Fruit fly (Drosophila melanogaster): Measurements from ENCODE around the gene toc.

toc gene

DNA sequence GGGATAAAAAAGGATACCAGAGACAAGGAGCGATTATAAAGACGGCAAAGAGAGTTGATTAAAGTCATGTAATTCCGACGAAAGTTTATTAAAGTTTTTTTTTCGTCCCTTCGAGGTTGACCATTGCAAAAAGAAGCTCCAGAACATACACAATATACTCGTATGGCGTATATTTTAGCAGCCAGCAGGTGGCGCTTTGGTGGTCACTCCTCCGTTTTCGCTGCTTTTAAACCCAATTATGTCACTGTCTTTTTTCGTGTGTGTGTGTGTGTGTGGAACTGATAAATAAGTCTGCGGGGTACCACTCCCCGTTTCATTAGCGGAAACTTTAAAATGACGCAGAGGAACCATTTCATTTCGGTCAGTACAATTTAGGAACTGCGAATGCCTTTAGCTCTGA lies 35.1 kb upstream of the toc start:
- TF ChIP-seq CG12391 (tag; optimal IDR thresholded peaks at IDR 0.05) (no peak), CTCF (GFP tag; optimal IDR thresholded peaks at IDR 0.05) (peak; percentile 79), CG10979 (tag; optimal IDR thresholded peaks at IDR 0.05) (peak; percentile 56)

- TF ChIP-seq stwl (tag; optimal IDR thresholded peaks at IDR 0.05) (no peak), Ets65A (GFP tag) (peak; percentile 54)
Measured at dm6 chr2L:3173740-3174139, 29.2 kb upstream of the toc start, which contains the start of the genes CG31698 and CG15404. TSS of gene CG31698 (minus strand) at chr2L:3173840. TSS of gene CG15404 (plus strand) at chr2L:3173972.

DNA sequence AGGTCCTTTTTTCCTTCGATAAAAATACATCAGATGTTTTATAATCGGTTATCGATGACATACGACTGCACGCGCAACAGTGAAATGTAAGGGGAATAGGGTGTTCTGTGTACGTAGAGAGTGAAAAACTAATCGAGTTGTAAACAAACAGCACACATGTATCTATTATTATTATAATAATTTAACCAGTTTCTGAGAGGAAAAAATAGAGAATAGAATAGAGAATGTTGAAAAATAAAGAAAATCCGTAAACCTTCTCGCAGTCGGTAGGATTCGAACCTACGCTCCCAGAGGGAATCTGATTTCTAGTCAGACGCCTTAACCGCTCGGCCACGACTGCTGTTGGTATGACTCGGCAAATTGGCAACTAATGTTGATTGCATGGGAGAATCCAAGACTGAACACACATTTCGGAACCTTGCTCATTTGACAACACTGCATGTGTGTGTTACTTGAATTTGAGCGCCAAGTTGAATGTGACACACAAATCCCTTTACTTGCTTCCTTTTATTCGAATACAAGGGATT lies 28.2 kb upstream of the toc start:
- TF ChIP-seq otp (GFP tag; IDR thresholded peaks at IDR 0.05) (peak; percentile 39; the same call in 1 of the 3 replicates), lilli (GFP tag; optimal IDR thresholded peaks at IDR 0.05) (peak; percentile 33), lab (GFP tag; optimal IDR thresholded peaks at IDR 0.05) (peak; percentile 64), CG4404 (GFP tag; IDR thresholded peaks at IDR 0.05) (no peak), CG18599 (GFP tag; optimal IDR thresholded peaks at IDR 0.05) (no peak), CG12659 (GFP tag; optimal IDR thresholded peaks at IDR 0.05) (peak; percentile 27), HLH3B (GFP tag; IDR thresholded peaks at IDR 0.05) (no peak), CG10543 (GFP tag; optimal IDR thresholded peaks at IDR 0.05) (no peak), MTF-1 (GFP tag; optimal IDR thresholded peaks at IDR 0.05; ENCODE audit: borderline replicate concordance) (no peak), GATAe (GFP tag; conservative IDR thresholded peaks at IDR 0.05) (no peak), Taf1 (GFP tag; IDR thresholded peaks at IDR 0.05) (no peak), CG13894 (tag; optimal IDR thresholded peaks at IDR 0.05) (peak; percentile 6), CG43689 (GFP tag; IDR thresholded peaks at IDR 0.05) (no peak), CG11560 (tag; IDR thresholded peaks at IDR 0.05) (no peak), trem (tag; optimal IDR thresholded peaks at IDR 0.05) (peak; percentile 53), CG14667 (GFP tag; IDR thresholded peaks at IDR 0.05) (no peak), Camta (GFP tag; optimal IDR thresholded peaks at IDR 0.05) (no peak), wek (GFP tag; optimal IDR thresholded peaks at IDR 0.05) (no peak), H2.0 (GFP tag; IDR thresholded peaks at IDR 0.05) (no peak), lola (GFP tag; optimal IDR thresholded peaks at IDR 0.05) (no peak), CG9876 (GFP tag; optimal IDR thresholded peaks at IDR 0.05) (no peak), Xrp1 (GFP tag; IDR thresholded peaks at IDR 0.05) (0 out of 2 replicates have a peak, but pooled peaks have one; percentile 22), fd3F (GFP tag; optimal IDR thresholded peaks at IDR 0.05) (no peak), CG14710 (tag; optimal IDR thresholded peaks at IDR 0.05) (peak; percentile 36), sim (GFP tag; IDR thresholded peaks at IDR 0.05) (0 out of 2 replicates have a peak, but pooled peaks have one; percentile 8), CG6854 (GFP tag; optimal IDR thresholded peaks at IDR 0.05) (peak; percentile 3), CG15696 (tag; optimal IDR thresholded peaks at IDR 0.05) (peak; percentile 22), CG2116 (GFP tag; optimal IDR thresholded peaks at IDR 0.05) (peak; percentile 57), CG18619 (GFP tag; optimal IDR thresholded peaks at IDR 0.05) (no peak), lov (optimal IDR thresholded peaks at IDR 0.05) (no peak), lov (GFP tag; IDR thresholded peaks at IDR 0.05) (0 out of 3 replicates have a peak, but pooled peaks have one; percentile 40), croc (GFP tag; conservative IDR thresholded peaks at IDR 0.05) (no peak), h (optimal IDR thresholded peaks at IDR 0.05) (no peak), CG6175 (GFP tag; IDR thresholded peaks at IDR 0.05) (no peak), Oli (tag; optimal IDR thresholded peaks at IDR 0.05) (no peak), B-H2 (GFP tag; optimal IDR thresholded peaks at IDR 0.05) (peak; percentile 20), insv (GFP tag; optimal IDR thresholded peaks at IDR 0.05) (no peak), CG14860 (GFP tag; IDR thresholded peaks at IDR 0.05; ENCODE audit: partially characterized antibody) (peak; percentile 79), pan (optimal IDR thresholded peaks at IDR 0.05) (no peak), pan (GFP tag; optimal IDR thresholded peaks at IDR 0.05 in 1 of 2, IDR thresholded peaks at IDR 0.05 in 1 of 2) (peak in 1 of 2 experiments; percentile 42), seq (GFP tag; IDR thresholded peaks at IDR 0.05) (peak; percentile 51; the same call in 1 of the 2 replicates), row (GFP tag; IDR thresholded peaks at IDR 0.05) (no peak), CG11723 (GFP tag; optimal IDR thresholded peaks at IDR 0.05) (no peak)
